Worm (Caenorhabditis elegans) whole organism, young adult: ENCODE measurements around the gene ZC487.2.

ENCODE experiments used
- D2030.7 ChIP-seq: fragments of 200-800 bp; sonication (Bioruptor generic); IDR thresholded peaks from 2 replicates; pipeline ENCODE4 v1.3.6; 2022; ENCODE audit warnings: missing genetic modification reagents, missing genetic modification characterization, missing compliant biosample characterization
- F22D6.2 ChIP-seq: sonication (generic microtip); optimal IDR thresholded peaks from 2 replicates; lab custom pipeline; 2016; ENCODE audit warnings: mild to moderate bottlenecking, missing genetic modification characterization, missing compliant biosample characterization
- F52B5.7 ChIP-seq: sonication (generic microtip); optimal IDR thresholded peaks from 2 replicates; lab custom pipeline; 2016; ENCODE audit warnings: mild to moderate bottlenecking, missing genetic modification characterization, missing compliant biosample characterization
- ama-1 ChIP-seq, 3 experiments: fragments of 150-350 bp in 1 of 3; sonication (generic microtip) in 2 of 3; optimal IDR thresholded peaks; 2 replicates each; lab custom pipeline; 2014 to 2018; ENCODE audit warnings: missing biosample characterization in 2 of 3, missing genetic modification characterization in 2 of 3, missing genetic modification reagents in 2 of 3
- ceh-100 ChIP-seq: fragments of 200-800 bp; sonication (Bioruptor generic); IDR thresholded peaks from 2 replicates; pipeline ENCODE4 v1.3.6; 2022; ENCODE audit warnings: missing genetic modification reagents, missing genetic modification characterization, missing compliant biosample characterization
- snpc-4 ChIP-seq, 5 experiments: fragments of 150-350 bp in 1 of 5; sonication (generic microtip) in 4 of 5; optimal IDR thresholded peaks; 2 replicates each; lab custom pipeline; 2014 to 2018; ENCODE audit warnings: missing genetic modification characterization in 5 of 5, missing biosample characterization in 3 of 5, antibody characterized with exemption in 2 of 5, mild to moderate bottlenecking in 2 of 5, missing compliant biosample characterization in 2 of 5, missing genotype in 2 of 5, moderate library complexity in 2 of 5, missing genetic modification reagents in 1 of 5

DNA sequence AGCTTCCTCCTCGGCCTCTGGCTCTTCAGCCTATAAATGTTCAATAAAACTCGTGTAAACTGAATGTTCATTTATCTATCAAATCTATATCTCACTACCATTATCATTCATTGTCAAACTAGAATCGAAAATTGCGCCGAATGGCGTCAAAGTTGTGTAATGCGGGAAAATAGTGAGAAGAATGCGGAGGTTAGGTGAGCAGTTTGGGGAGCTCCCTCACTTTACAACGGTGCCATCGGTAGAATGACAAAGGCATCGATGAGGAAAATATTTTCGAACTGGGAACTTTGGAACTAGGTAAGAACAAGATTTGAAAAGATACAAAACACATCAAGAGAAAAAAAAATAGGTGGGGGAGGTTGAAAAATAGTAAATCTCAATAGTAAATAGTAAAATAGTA, 45.3 kb upstream of the ZC487.2 start:
- no peak for TF ChIP-seq F52B5.7
- TF ChIP-seq D2030.7 (GFP tag; lab: Robert Waterston, UW), result no peak
- TF ChIP-seq ceh-100 (GFP tag; lab: Robert Waterston, UW), result no peak
- TF ChIP-seq F22D6.2 (tag; lab: Kevin White, UChicago), result no peak
- TF ChIP-seq ama-1 (optimal IDR thresholded peaks at IDR 0.05; lab: Kevin White, UChicago), result no peak
- no peak for TF ChIP-seq ama-1 (GFP tag; optimal IDR thresholded peaks at IDR 0.05; lab: Kevin White, UChicago)
- no peak for TF ChIP-seq snpc-4 (GFP tag; optimal IDR thresholded peaks at IDR 0.05; lab: Kevin White, UChicago)
- TF ChIP-seq snpc-4 (tag; optimal IDR thresholded peaks at IDR 0.05; lab: Kevin White, UChicago), result no peak
